Fruit fly (Drosophila melanogaster) whole organism: Measurements from ENCODE around the gene CG2519.

ENCODE experiments used
- CG8478 ChIP-seq: fragments of >200 bp; optimal IDR thresholded peaks from 2 replicates; lab custom pipeline; 2018; ENCODE audit warnings: inconsistent platforms
- Dll ChIP-seq: fragments of >200 bp; optimal IDR thresholded peaks from 2 replicates; lab custom pipeline; 2017
- EcR ChIP-seq, 2 experiments: fragments of >200 bp; optimal IDR thresholded peaks; 2 replicates each; lab custom pipeline; 2017; ENCODE audit warnings: missing biosample characterization in 2 of 2, missing genetic modification characterization in 2 of 2, missing genetic modification reagents in 2 of 2
- pan ChIP-seq: fragments of >200 bp; optimal IDR thresholded peaks from 2 replicates; lab custom pipeline; 2017
- psq ChIP-seq: fragments of >200 bp; optimal IDR thresholded peaks from 2 replicates; lab custom pipeline; 2017
- usp ChIP-seq: fragments of >200 bp; optimal IDR thresholded peaks from 2 replicates; lab custom pipeline; 2017; ENCODE audit warnings: missing biosample characterization, missing genetic modification characterization, mixed read lengths

Gene CG2519

dm6 chr3R:5547464-5547943, at the start of gene CG2519:
Gene CG2519, minus strand, starts transcription at chr3R:5547775.
- TF ChIP-seq usp: no peak
- no peak for TF ChIP-seq psq
- no peak for TF ChIP-seq pan
- TF ChIP-seq CG8478 (lab: Kevin White, UChicago): no peak
- no peak for TF ChIP-seq Dll (lab: Kevin White, UChicago)
- no peak for TF ChIP-seq EcR (GFP tag; optimal IDR thresholded peaks at IDR 0.05; lab: Kevin White, UChicago)

DNA sequence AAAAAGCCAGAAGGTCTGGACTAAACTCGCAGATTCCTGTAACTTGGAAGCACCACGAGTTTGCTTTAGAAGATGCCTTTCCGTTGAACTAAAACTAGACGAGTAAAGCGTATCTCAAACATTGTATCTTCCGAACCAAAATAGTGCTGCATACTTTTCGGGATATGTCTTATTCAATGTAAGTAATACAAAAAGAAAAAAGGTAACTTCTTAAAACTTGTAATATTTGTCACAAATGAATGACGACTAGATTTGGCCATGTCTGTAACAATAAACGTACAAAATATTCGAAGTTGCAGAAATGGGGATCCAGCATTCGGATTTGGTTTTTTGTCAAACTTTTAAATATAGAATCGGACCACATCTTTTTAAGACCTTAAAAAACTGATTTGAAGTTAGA, 47.3 kb upstream of the CG2519 start:
- TF ChIP-seq pan: no peak
- no peak for TF ChIP-seq Dll (lab: Kevin White, UChicago)
- TF ChIP-seq EcR (GFP tag; optimal IDR thresholded peaks at IDR 0.05; lab: Kevin White, UChicago): no peak
- TF ChIP-seq psq: no peak
- TF ChIP-seq CG8478 (lab: Kevin White, UChicago): no peak
- no peak for TF ChIP-seq usp

DNA sequence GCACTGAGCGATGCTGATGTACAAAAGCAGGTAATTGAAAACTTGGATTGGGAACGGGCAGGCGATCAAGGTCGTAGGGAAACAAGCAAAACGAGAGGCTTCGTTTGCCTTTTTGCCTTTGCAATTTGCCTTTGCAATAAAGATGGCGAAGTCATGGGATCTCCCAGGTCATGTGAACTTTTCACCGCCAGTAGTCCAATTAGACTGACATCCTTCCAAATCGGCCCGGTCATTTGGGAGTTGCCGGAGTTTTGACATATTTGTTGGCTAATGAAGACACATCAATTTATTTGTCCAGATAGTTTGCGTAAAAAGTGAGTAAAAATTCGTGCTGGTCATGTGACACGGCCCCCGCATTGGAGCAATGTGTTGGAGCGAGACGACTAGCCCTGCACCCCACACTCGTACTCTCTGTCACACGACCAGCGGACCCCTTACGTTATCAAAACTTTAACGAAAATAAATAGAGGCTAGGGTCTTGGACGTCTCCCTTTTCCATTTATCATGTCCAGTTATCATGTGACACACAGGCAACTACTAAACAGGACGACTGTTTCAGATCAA, 44.5 kb upstream of the CG2519 start:
- TF ChIP-seq pan (no peak), CG8478 (lab: Kevin White, UChicago) (peak; percentile 49)

- TF ChIP-seq CG8478 (lab: Kevin White, UChicago) (no peak), psq (no peak), usp (no peak), Dll (lab: Kevin White, UChicago) (no peak), pan (no peak), EcR (GFP tag; optimal IDR thresholded peaks at IDR 0.05; lab: Kevin White, UChicago) (no peak)
These were observed 43.9 kb upstream of the CG2519 start, which contains the start of the genes noi and Vha26 for dm6 chr3R:5591398-5591853. Gene noi, minus strand, starts transcription at chr3R:5591459. Gene Vha26, plus strand, starts transcription at chr3R:5591763.

DNA sequence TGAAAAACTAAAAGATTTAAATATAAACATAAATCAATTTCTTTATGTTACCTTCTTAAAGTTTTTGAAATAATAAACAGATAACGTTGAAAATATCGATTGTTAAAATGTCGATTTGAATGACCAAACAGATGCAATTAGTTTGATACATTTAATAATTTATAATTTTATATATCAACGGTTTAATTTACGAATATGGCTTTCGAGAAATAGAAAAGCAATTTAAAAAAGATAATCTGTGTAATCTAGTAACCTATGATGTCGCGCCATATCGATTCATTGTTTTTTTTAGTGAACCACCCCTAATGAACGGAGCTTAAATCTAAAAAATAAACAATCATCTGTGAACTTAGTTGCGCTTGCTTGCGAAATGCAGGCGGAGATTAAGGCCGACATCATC, 41.0 kb upstream of the CG2519 start, which contains the start of gene PolZ2:
PolZ2 (plus strand) TSS at position 301 of the 400 bp plus-strand sequence.
- TF ChIP-seq psq (no peak), pan (no peak), usp (no peak), CG8478 (lab: Kevin White, UChicago) (no peak), EcR (GFP tag; optimal IDR thresholded peaks at IDR 0.05; lab: Kevin White, UChicago) (no peak), Dll (lab: Kevin White, UChicago) (no peak)

- TF ChIP-seq psq (no peak), usp (no peak), pan (no peak), CG8478 (lab: Kevin White, UChicago) (no peak), Dll (lab: Kevin White, UChicago) (no peak), EcR (GFP tag; optimal IDR thresholded peaks at IDR 0.05; lab: Kevin White, UChicago) (no peak)
These were observed 40.4 kb upstream of the CG2519 start, which contains the start of gene CG2926 for dm6 chr3R:5587863-5588519. Gene CG2926, minus strand, starts transcription at chr3R:5588380.

DNA sequence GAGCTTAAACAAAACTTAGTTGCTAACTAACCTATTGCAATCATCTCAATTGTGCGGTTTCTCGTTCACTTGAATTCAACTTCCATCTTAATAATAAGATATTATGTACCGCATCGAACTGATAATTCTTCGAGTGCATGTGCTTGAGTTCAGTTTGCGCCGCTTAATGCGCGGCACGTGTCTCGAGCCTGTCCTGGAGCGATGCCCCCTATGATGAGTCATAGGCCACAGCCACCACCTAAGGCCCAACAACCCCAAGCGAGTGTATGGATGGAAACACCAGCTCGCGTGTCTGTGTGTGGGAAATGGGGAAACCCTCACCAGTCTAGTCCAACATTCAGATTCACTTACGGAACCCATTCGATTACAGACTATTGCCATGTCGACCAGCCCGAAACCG, 26.3 kb upstream of the CG2519 start:
- TF ChIP-seq usp: no peak
- TF ChIP-seq psq: no peak
- TF ChIP-seq EcR (GFP tag; optimal IDR thresholded peaks at IDR 0.05; lab: Kevin White, UChicago): no peak
- TF ChIP-seq CG8478 (lab: Kevin White, UChicago): no peak
- no peak for TF ChIP-seq Dll (lab: Kevin White, UChicago)
- TF ChIP-seq pan: no peak

DNA sequence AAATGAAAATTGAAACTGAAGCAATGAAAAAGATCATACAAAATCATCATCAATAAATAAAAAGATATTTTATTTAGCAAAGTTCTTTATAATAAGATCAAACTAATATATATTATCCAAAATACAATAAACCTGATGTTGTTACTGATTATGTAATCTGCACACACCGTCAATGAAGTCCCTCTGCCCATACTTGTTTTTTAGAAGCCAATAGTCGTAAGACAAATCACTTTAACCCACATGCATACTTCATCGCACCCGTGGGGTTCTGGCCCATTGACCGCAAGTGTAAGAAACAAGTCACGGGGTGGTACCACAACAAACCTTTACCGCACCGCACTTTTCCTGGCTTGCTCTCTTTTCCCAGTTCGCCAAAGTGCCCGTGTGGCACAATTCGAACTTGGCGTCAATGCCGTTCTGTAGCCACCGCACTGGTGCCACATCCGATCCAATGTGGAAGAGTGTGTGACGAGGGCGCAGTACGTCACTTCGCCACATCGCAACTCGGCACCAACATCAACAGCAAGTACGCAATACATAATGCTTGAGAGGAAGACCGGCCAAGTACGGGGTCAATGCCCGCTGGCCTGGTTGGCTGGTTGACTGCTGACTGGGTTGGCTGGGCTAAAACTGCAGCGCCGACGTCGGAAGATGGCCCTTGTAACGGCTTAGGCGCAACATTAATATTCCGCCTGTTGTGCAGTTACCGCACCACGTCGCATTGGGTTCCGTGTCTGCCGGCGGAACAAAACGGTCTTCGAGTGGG, 25.5 kb upstream of the CG2519 start:
- TF ChIP-seq usp: no peak
- peak in 1 of 2 experiments; percentile 75 for TF ChIP-seq EcR (GFP tag; optimal IDR thresholded peaks at IDR 0.05; lab: Kevin White, UChicago)
- no peak for TF ChIP-seq pan
- TF ChIP-seq CG8478 (lab: Kevin White, UChicago): no peak
- no peak for TF ChIP-seq psq
- no peak for TF ChIP-seq Dll (lab: Kevin White, UChicago)

dm6 chr3R:5571756-5572155, 24.2 kb upstream of the CG2519 start:
- TF ChIP-seq Dll (lab: Kevin White, UChicago) (no peak), psq (no peak), pan (no peak), CG8478 (lab: Kevin White, UChicago) (no peak), EcR (GFP tag; optimal IDR thresholded peaks at IDR 0.05; lab: Kevin White, UChicago) (no peak), usp (no peak)

DNA sequence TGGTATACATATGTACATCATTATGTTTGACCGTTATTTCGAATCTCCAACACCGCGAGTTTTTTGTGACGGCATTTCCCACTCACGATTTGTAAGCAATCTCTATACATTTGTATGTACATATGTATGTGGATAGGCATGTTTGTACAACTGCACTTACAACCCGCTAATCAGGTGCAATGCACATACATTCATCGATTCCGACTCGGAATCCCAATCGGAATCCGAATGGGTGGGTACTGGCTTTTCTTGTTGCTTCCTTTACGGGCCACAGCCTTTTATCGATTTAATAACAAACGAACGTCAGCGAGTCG, 23.8 kb upstream of the CG2519 start:
- TF ChIP-seq Dll (lab: Kevin White, UChicago) (no peak), EcR (GFP tag; optimal IDR thresholded peaks at IDR 0.05; lab: Kevin White, UChicago) (no peak), usp (no peak), psq (no peak), pan (no peak), CG8478 (lab: Kevin White, UChicago) (no peak)

DNA sequence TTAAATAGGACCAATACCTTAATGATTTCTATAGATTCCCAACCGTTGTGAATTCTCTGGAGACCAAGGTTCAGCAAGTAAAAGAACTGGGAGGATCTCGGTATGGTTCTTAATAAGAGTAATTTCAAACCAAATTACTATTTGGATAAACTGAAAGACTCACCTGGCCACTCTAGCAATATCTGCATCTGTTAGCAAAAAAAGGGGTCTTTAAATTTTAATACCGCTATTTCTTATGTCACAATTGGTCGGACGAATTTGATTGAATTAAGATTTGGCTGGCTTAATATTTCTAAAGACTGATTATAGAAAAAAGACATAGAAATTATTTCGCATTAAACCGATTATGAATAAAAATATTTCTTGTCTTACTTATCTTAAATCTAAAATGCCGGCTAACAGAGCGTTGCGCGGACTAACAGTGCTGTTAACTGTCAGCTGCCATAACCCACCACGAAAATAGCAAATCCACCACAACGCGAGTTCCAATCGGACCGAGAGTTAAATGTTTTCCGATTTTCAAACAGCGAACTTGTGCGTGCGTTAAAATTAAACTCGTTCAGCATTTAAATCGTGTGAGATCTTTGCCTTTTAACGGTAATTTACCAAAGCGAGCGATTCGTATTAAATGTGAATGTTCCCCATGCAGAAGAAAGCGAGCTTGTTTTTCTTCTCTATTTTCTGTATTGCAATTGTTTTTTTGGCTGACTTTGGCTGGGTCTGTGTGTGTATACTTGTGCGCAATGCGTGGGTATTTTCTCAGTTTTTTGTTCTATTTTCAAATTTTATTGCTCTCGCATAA, 23.3 kb upstream of the CG2519 start, which contains the start of gene CRMP:
CRMP (plus strand) TSS at position 474 of the 802 bp plus-strand sequence.
- TF ChIP-seq pan (no peak), EcR (GFP tag; optimal IDR thresholded peaks at IDR 0.05; lab: Kevin White, UChicago) (no peak), CG8478 (lab: Kevin White, UChicago) (no peak)

DNA sequence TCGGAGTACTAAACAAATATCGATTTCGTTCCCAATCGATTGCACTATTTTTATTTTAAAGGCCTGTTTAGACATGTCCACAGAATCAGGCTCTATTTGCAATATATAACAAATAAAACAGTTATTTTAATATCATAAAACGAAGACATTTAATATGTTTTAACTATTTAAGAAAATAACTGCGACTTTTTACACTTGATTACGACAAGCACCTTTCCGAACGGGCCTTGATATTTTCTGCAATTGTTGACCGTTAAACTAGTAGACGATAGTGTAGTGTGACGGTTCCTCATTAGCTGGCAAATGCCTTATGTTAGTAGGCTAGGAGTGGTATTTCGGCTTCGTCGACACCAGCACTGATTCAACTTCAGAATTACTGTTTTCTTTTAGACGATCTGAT, 21.0 kb upstream of the CG2519 start, which contains the start of the genes CG2931 and Rheb:
CG2931 (minus strand) TSS at position 26 of the 400 bp plus-strand sequence.
Rheb (plus strand) TSS at position 332 of the 400 bp plus-strand sequence.
- TF ChIP-seq usp (no peak), Dll (lab: Kevin White, UChicago) (no peak), psq (no peak), pan (no peak), EcR (GFP tag; optimal IDR thresholded peaks at IDR 0.05; lab: Kevin White, UChicago) (no peak), CG8478 (lab: Kevin White, UChicago) (no peak)
